Worm (Caenorhabditis elegans) whole organism, L4 larva: ENCODE measurements around the gene F58F12.2.

Experiments
- D1046.2 ChIP-seq: fragments of 200-800 bp; sonication (Bioruptor generic); IDR thresholded peaks from 2 replicates; pipeline ENCODE4 v1.3.6; 2022; ENCODE audit warnings: missing genetic modification characterization, missing compliant biosample characterization
- F37D6.2 ChIP-seq: sonication (generic microtip); optimal IDR thresholded peaks from 2 replicates; lab custom pipeline; 2016; ENCODE audit warnings: mild to moderate bottlenecking, missing genetic modification characterization, missing compliant biosample characterization
- F49E8.2 ChIP-seq: sonication (generic microtip); optimal IDR thresholded peaks from 2 replicates; lab custom pipeline; 2016; ENCODE audit warnings: missing compliant biosample characterization, mild to moderate bottlenecking, missing genetic modification characterization, borderline replicate concordance
- T20F7.1 ChIP-seq: fragments of 200-800 bp; sonication (Bioruptor generic); optimal IDR thresholded peaks from 2 replicates; lab custom pipeline; 2018; ENCODE audit warnings: mild to moderate bottlenecking, missing genetic modification characterization, missing compliant biosample characterization
- Y5F2A.4 ChIP-seq: fragments of 200-800 bp; sonication (Bioruptor generic); optimal IDR thresholded peaks from 2 replicates; lab custom pipeline; 2018; ENCODE audit warnings: mild to moderate bottlenecking, missing genetic modification characterization, missing compliant biosample characterization
- Y75B8A.6 ChIP-seq: fragments of 200-800 bp; sonication (Bioruptor generic); IDR thresholded peaks from 2 replicates; pipeline ENCODE4 v1.3.6; 2022; ENCODE audit warnings: missing genetic modification reagents, missing genetic modification characterization, missing compliant biosample characterization
- ZK546.5 ChIP-seq, 2 experiments: sonication (generic microtip); optimal IDR thresholded peaks; 2 replicates each; lab custom pipeline; 2017; ENCODE audit warnings: missing biosample characterization in 2 of 2, missing genetic modification characterization in 2 of 2
- aha-1 ChIP-seq: fragments of 150-350 bp; peaks from one replicate; lab custom pipeline; 2014; ENCODE audit warnings: missing biosample characterization, missing genetic modification characterization
- arid-1 ChIP-seq: fragments of 200-800 bp; sonication (Bioruptor generic); conservative IDR thresholded peaks from 2 replicates; pipeline ENCODE4 v1.3.6; 2022; ENCODE audit warnings: missing genetic modification reagents, missing genetic modification characterization, missing compliant biosample characterization
- ceh-20 ChIP-seq: fragments of 200-800 bp; sonication (Bioruptor generic); IDR thresholded peaks from 2 replicates; pipeline ENCODE4 v1.3.6; 2022; ENCODE audit warnings: missing genetic modification reagents, missing genetic modification characterization, missing compliant biosample characterization
- ceh-32 ChIP-seq: sonication (generic microtip); optimal IDR thresholded peaks from 2 replicates; lab custom pipeline; 2016; ENCODE audit warnings: mild to moderate bottlenecking, missing genetic modification characterization, missing compliant biosample characterization; ENCODE audit not compliant: poor library complexity
- ceh-44 ChIP-seq: fragments of 200-800 bp; sonication (Bioruptor generic); IDR thresholded peaks from 2 replicates; pipeline ENCODE4 v1.3.6; 2022; ENCODE audit warnings: missing genetic modification reagents, missing genetic modification characterization, missing compliant biosample characterization
- cey-2 ChIP-seq: sonication (generic microtip); optimal IDR thresholded peaks from 3 replicates; lab custom pipeline; 2017; ENCODE audit warnings: missing genetic modification characterization, mild to moderate bottlenecking, missing compliant biosample characterization, antibody characterized with exemption, borderline replicate concordance; ENCODE audit not compliant: insufficient read depth
- ctbp-1 ChIP-seq: fragments of 200-800 bp; sonication (Bioruptor generic); IDR thresholded peaks from 2 replicates; pipeline ENCODE4 v1.3.6; 2022; ENCODE audit warnings: missing genetic modification reagents, missing genetic modification characterization, missing compliant biosample characterization
- daf-8 ChIP-seq: fragments of 200-800 bp; sonication (Bioruptor generic); IDR thresholded peaks from 2 replicates; pipeline ENCODE4 v1.3.6; 2022; ENCODE audit warnings: missing genetic modification characterization, missing compliant biosample characterization
- dmd-6 ChIP-seq: fragments of 200-800 bp; sonication (Bioruptor generic); IDR thresholded peaks from 2 replicates; pipeline ENCODE4 v1.3.6; 2022; ENCODE audit warnings: missing genetic modification reagents, missing genetic modification characterization, missing compliant biosample characterization
- dve-1 ChIP-seq: sonication (generic microtip); optimal IDR thresholded peaks from 2 replicates; lab custom pipeline; 2017; ENCODE audit warnings: antibody characterized with exemption, mild to moderate bottlenecking, missing genetic modification characterization, missing compliant biosample characterization; ENCODE audit not compliant: insufficient read depth
- egl-43 ChIP-seq: fragments of 200-800 bp; sonication (Bioruptor generic); IDR thresholded peaks from 2 replicates; pipeline ENCODE4 v1.3.6; 2022; ENCODE audit warnings: missing genetic modification reagents, missing genetic modification characterization, missing compliant biosample characterization
- fkh-10 ChIP-seq: fragments of 150-350 bp; optimal IDR thresholded peaks from 2 replicates; lab custom pipeline; 2014; ENCODE audit warnings: missing biosample characterization, missing genetic modification reagents, missing genetic modification characterization
- gei-8 ChIP-seq: fragments of 200-800 bp; sonication (Bioruptor generic); optimal IDR thresholded peaks from 2 replicates; lab custom pipeline; 2018; ENCODE audit warnings: mild to moderate bottlenecking, missing genetic modification characterization, missing compliant biosample characterization
- hlh-11 ChIP-seq: fragments of 200-800 bp; sonication (Bioruptor generic); optimal IDR thresholded peaks from 2 replicates; lab custom pipeline; 2018; ENCODE audit warnings: mild to moderate bottlenecking, missing genetic modification characterization, missing compliant biosample characterization
- hmg-1.1 ChIP-seq: fragments of 200-800 bp; sonication (Bioruptor generic); IDR thresholded peaks from 2 replicates; pipeline ENCODE4 v1.3.6; 2022; ENCODE audit warnings: missing genetic modification reagents, missing genetic modification characterization, missing compliant biosample characterization
- jun-1 ChIP-seq: fragments of 150-350 bp; optimal IDR thresholded peaks from 2 replicates; lab custom pipeline; 2014; ENCODE audit warnings: missing biosample characterization, missing genetic modification reagents, missing genetic modification characterization
- lin-13 ChIP-seq: fragments of 150-350 bp; optimal IDR thresholded peaks from 2 replicates; lab custom pipeline; 2014; ENCODE audit warnings: missing biosample characterization, missing genetic modification reagents, missing genetic modification characterization
- lin-15B ChIP-seq: fragments of 150-350 bp; sonication (generic microtip); optimal IDR thresholded peaks from 3 replicates; lab custom pipeline; 2014; ENCODE audit warnings: missing biosample characterization, missing genetic modification characterization
- lin-29 ChIP-seq: fragments of 200-800 bp; sonication (Bioruptor generic); IDR thresholded peaks from 2 replicates; pipeline ENCODE4 v1.3.6; 2022; ENCODE audit warnings: missing genetic modification reagents, missing genetic modification characterization, missing compliant biosample characterization
- lir-3 ChIP-seq: sonication (generic microtip); optimal IDR thresholded peaks from 2 replicates; lab custom pipeline; 2016; ENCODE audit warnings: mild to moderate bottlenecking, missing genetic modification characterization, missing compliant biosample characterization
- lsy-2 ChIP-seq, 2 experiments: fragments of 150-350 bp in 1 of 2; sonication (generic microtip) in 1 of 2; optimal IDR thresholded peaks; 2 replicates each; lab custom pipeline; 2014 to 2017; ENCODE audit warnings: missing biosample characterization in 2 of 2, missing genetic modification characterization in 2 of 2
- madf-5 ChIP-seq, 2 experiments: fragments of 200-800 bp; sonication (Bioruptor generic); IDR thresholded peaks; 2 replicates each; pipeline ENCODE4 v1.3.6; 2022; ENCODE audit warnings: missing compliant biosample characterization in 2 of 2, missing genetic modification characterization in 2 of 2
- mdl-1 ChIP-seq, 2 experiments: fragments of 150-350 bp in 1 of 2; sonication (generic microtip) in 1 of 2; optimal IDR thresholded peaks; 2 replicates each; lab custom pipeline; 2014 to 2017; ENCODE audit warnings: missing biosample characterization in 2 of 2, missing genetic modification characterization in 2 of 2
- mep-1 ChIP-seq: fragments of 150-350 bp; sonication (generic microtip); optimal IDR thresholded peaks from 3 replicates; lab custom pipeline; 2014; ENCODE audit warnings: missing biosample characterization, missing genetic modification characterization
- nhr-10 ChIP-seq: fragments of 150-350 bp; optimal IDR thresholded peaks from 2 replicates; lab custom pipeline; 2014; ENCODE audit warnings: missing biosample characterization, missing genetic modification characterization
- nhr-102 ChIP-seq: sonication (generic microtip); optimal IDR thresholded peaks from 2 replicates; lab custom pipeline; 2016; ENCODE audit warnings: mild to moderate bottlenecking, missing genetic modification characterization, moderate library complexity, missing compliant biosample characterization
- nhr-11 ChIP-seq: fragments of 150-350 bp; optimal IDR thresholded peaks from 2 replicates; lab custom pipeline; 2014; ENCODE audit warnings: missing biosample characterization, missing genetic modification characterization
- nhr-111 ChIP-seq: fragments of 200-800 bp; sonication (Bioruptor generic); optimal IDR thresholded peaks from 2 replicates; lab custom pipeline; 2018; ENCODE audit warnings: mild to moderate bottlenecking, missing genetic modification characterization, missing compliant biosample characterization
- nhr-237 ChIP-seq: sonication (generic microtip); optimal IDR thresholded peaks from 2 replicates; lab custom pipeline; 2017; ENCODE audit warnings: missing biosample characterization, missing genetic modification characterization
- nhr-28 ChIP-seq: fragments of 150-350 bp; optimal IDR thresholded peaks from 2 replicates; lab custom pipeline; 2014; ENCODE audit warnings: missing biosample characterization, missing genetic modification characterization
- php-3 ChIP-seq: fragments of 200-800 bp; sonication (Bioruptor generic); IDR thresholded peaks from 2 replicates; pipeline ENCODE4 v1.3.6; 2022; ENCODE audit warnings: missing genetic modification reagents, missing genetic modification characterization, missing compliant biosample characterization
- saeg-2 ChIP-seq: fragments of 200-800 bp; sonication (Bioruptor generic); IDR thresholded peaks from 2 replicates; pipeline ENCODE4 v1.3.6; 2022; ENCODE audit warnings: missing genetic modification reagents, missing genetic modification characterization, missing compliant biosample characterization
- skn-1 ChIP-seq: fragments of 150-350 bp; optimal IDR thresholded peaks from 2 replicates; lab custom pipeline; 2014; ENCODE audit warnings: missing biosample characterization, missing genetic modification characterization
- snpc-1.2 ChIP-seq: fragments of 200-800 bp; sonication (Bioruptor generic); IDR thresholded peaks from 2 replicates; pipeline ENCODE4 v1.3.6; 2022; ENCODE audit warnings: missing genetic modification reagents, missing genetic modification characterization, missing compliant biosample characterization
- tra-1 ChIP-seq: fragments of 200-800 bp; sonication (Bioruptor generic); IDR thresholded peaks from 2 replicates; pipeline ENCODE4 v1.3.6; 2022; ENCODE audit warnings: missing genetic modification reagents, missing genetic modification characterization, missing compliant biosample characterization
- unc-130 ChIP-seq: sonication (generic microtip); optimal IDR thresholded peaks from 2 replicates; lab custom pipeline; 2016; ENCODE audit warnings: missing genetic modification reagents, missing genetic modification characterization, missing compliant biosample characterization
- zag-1 ChIP-seq: fragments of 150-350 bp; optimal IDR thresholded peaks from 2 replicates; lab custom pipeline; 2014; ENCODE audit warnings: missing biosample characterization, missing genetic modification characterization
- zip-11 ChIP-seq: fragments of 200-800 bp; sonication (Bioruptor generic); IDR thresholded peaks from 2 replicates; pipeline ENCODE4 v1.3.6; 2022; ENCODE audit warnings: missing genetic modification characterization, missing compliant biosample characterization
- zip-2 ChIP-seq: fragments of 150-350 bp; optimal IDR thresholded peaks from 2 replicates; lab custom pipeline; 2014; ENCODE audit warnings: missing biosample characterization, missing genetic modification characterization

The F58F12.2 gene

DNA sequence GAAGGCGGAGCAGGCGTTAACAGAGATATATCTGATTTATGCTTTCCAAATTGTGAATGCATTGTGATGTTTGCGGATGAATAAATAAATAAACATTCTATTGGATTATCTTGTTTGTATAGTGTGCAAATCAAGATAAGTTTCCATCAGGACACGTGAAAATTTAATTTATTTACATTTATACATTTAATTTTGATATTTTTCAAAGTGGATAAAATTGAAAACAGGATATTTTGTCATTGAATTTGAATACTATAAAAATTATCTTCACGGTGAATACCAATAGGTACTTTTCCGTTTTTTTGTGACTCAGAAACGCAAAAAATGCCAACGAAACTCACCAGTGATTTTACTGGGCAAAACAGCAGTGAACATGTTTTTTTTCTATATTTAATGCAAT lies 3.4 kb upstream of the F58F12.2 start, which contains the start of gene F58F12.3:
F58F12.3 (minus strand) TSS at position 101 of the 400 bp plus-strand sequence.
- TF ChIP-seq lin-29 (GFP tag; lab: Robert Waterston, UW) (no peak), tra-1 (GFP tag; lab: Robert Waterston, UW) (no peak), nhr-11 (tag; lab: Kevin White, UChicago) (no peak), saeg-2 (no peak), mep-1 (no peak), nhr-10 (tag; lab: Kevin White, UChicago) (no peak), ceh-44 (GFP tag; lab: Robert Waterston, UW) (no peak), hlh-11 (tag; lab: Kevin White, UChicago) (no peak), nhr-28 (tag; lab: Kevin White, UChicago) (no peak), nhr-237 (tag; lab: Kevin White, UChicago) (no peak), T20F7.1 (GFP tag; lab: Kevin White, UChicago) (no peak), dmd-6 (no peak), arid-1 (GFP tag; lab: Robert Waterston, UW) (no peak), ceh-20 (GFP tag; lab: Robert Waterston, UW) (no peak)

DNA sequence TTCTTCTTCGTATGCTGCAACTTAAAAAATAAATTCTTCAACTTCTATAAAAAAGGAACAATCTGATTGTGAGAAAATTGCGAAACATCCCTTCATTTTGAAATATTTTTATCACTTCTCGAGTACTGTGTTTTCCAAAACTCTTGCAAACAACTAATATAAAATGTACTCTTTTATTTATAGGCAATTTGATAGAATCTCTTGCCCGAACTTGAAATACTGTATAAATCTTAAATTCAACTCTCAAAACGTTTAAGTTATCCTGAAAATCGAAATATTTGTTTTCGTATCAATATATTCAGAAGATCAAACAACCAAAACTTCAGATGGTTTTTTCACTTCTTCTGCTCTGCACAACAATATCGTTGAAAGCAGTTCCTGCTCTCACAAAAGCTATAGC lies 1.4 kb downstream of the F58F12.2 start, which contains the start of gene F58F12.4:
F58F12.4 (plus strand) TSS at position 301 of the 400 bp plus-strand sequence.
- TF ChIP-seq skn-1: no peak
- no peak for TF ChIP-seq aha-1 (tag; lab: Kevin White, UChicago)
- no peak for TF ChIP-seq unc-130 (GFP tag; lab: Kevin White, UChicago)
- TF ChIP-seq cey-2: no peak
- TF ChIP-seq jun-1 (tag; lab: Kevin White, UChicago): no peak
- TF ChIP-seq Y5F2A.4 (GFP tag; lab: Kevin White, UChicago): no peak
- TF ChIP-seq dmd-6: no peak
- TF ChIP-seq egl-43 (GFP tag; lab: Robert Waterston, UW): no peak
- no peak for TF ChIP-seq nhr-102 (tag; lab: Kevin White, UChicago)
- no peak for TF ChIP-seq zip-2 (tag; lab: Kevin White, UChicago)
- no peak for TF ChIP-seq lin-13 (GFP tag; lab: Kevin White, UChicago)
- no peak for TF ChIP-seq mdl-1 (tag; optimal IDR thresholded peaks at IDR 0.05; lab: Kevin White, UChicago)
- no peak for TF ChIP-seq Y75B8A.6 (GFP tag; lab: Robert Waterston, UW)
- TF ChIP-seq zag-1 (tag; lab: Kevin White, UChicago): no peak
- no peak for TF ChIP-seq ZK546.5 (tag; optimal IDR thresholded peaks at IDR 0.05; lab: Kevin White, UChicago)
- no peak for TF ChIP-seq nhr-11 (tag; lab: Kevin White, UChicago)
- TF ChIP-seq, all 104 proteins: peak for 0

DNA sequence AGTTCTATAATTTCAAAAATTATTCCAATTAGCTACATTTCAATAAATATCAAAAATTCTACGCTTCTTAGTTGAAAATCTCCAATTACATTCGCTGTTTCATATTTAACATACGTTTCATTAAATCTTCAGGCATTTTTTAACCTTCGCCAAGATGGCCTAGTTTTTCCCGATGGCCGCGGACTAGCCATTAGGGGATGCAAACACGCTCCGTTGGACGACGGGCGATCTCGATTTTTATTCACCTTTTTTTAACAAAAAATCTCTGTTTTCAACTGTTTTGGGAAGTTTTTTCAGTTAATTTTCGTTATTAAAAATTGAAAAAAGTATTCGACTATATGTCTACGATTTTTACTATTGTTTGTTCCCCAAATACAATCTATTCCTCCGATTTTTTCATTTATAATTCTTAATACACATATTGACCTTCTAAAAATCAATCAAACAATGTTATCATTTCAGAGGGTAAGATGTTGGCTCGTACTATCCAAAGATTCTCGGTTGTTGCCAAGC lies 4.6 kb downstream of the F58F12.2 start, which contains the start of gene F58F12.1:
F58F12.1 (plus strand) TSS at position 463 of the 513 bp plus-strand sequence.
- TF ChIP-seq dve-1 (peak; percentile 50), snpc-1.2 (GFP tag; lab: Robert Waterston, UW) (no peak), F37D6.2 (tag; lab: Kevin White, UChicago) (no peak), mep-1 (peak; percentile 66), fkh-10 (GFP tag; lab: Kevin White, UChicago) (no peak), lin-15B (no peak), nhr-10 (tag; lab: Kevin White, UChicago) (no peak), saeg-2 (no peak), dmd-6 (peak; percentile 14; the same call in 1 of the 2 replicates), hlh-11 (tag; lab: Kevin White, UChicago) (peak; percentile 31), ctbp-1 (GFP tag; lab: Robert Waterston, UW) (no peak), daf-8 (GFP tag; lab: Robert Waterston, UW) (no peak), Y5F2A.4 (GFP tag; lab: Kevin White, UChicago) (no peak), unc-130 (GFP tag; lab: Kevin White, UChicago) (peak; percentile 90), lir-3 (no peak), T20F7.1 (GFP tag; lab: Kevin White, UChicago) (no peak), zip-11 (GFP tag; lab: Robert Waterston, UW) (no peak), ceh-32 (tag; lab: Kevin White, UChicago) (no peak), madf-5 (GFP tag; IDR thresholded peaks at IDR 0.05; lab: Robert Waterston, UW) (no peak), zag-1 (tag; lab: Kevin White, UChicago) (no peak), hmg-1.1 (GFP tag; lab: Robert Waterston, UW) (no peak), lsy-2 (tag; optimal IDR thresholded peaks at IDR 0.05; lab: Kevin White, UChicago) (peak in 1 of 2 experiments; percentile 81), egl-43 (GFP tag; lab: Robert Waterston, UW) (no peak), F49E8.2 (no peak), php-3 (GFP tag; lab: Robert Waterston, UW) (no peak), nhr-237 (tag; lab: Kevin White, UChicago) (no peak), nhr-111 (GFP tag; lab: Kevin White, UChicago) (no peak), gei-8 (GFP tag; lab: Kevin White, UChicago) (no peak), D1046.2 (GFP tag; lab: Robert Waterston, UW) (no peak)
